Worm (Caenorhabditis elegans) whole organism, young adult: ENCODE results near the gene C06B3.6.
A peak's percentile ranks its signal among the peaks of the same experiment; 100 is the strongest.

ENCODE experiments used
- B0035.1 ChIP-seq: sonication (generic microtip); optimal IDR thresholded peaks from 2 replicates; lab custom pipeline; 2016; ENCODE audit warnings: missing genetic modification characterization, mild to moderate bottlenecking, missing compliant biosample characterization, missing genotype, missing genetic modification reagents
- K12H6.12 ChIP-seq: fragments of 200-800 bp; sonication (Bioruptor generic); optimal IDR thresholded peaks from 2 replicates; lab custom pipeline; 2018; ENCODE audit warnings: mild to moderate bottlenecking, missing genetic modification characterization, missing compliant biosample characterization
- T07F8.4 ChIP-seq: sonication (generic microtip); optimal IDR thresholded peaks from 2 replicates; lab custom pipeline; 2016; ENCODE audit warnings: mild to moderate bottlenecking, missing genetic modification characterization, moderate library complexity, missing compliant biosample characterization
- T26A5.8 ChIP-seq: sonication (generic microtip); optimal IDR thresholded peaks from 2 replicates; lab custom pipeline; 2016; ENCODE audit warnings: missing genetic modification characterization, missing compliant biosample characterization
- Y53F4B.3 ChIP-seq: fragments of 200-800 bp; sonication (Bioruptor generic); IDR thresholded peaks from 2 replicates; pipeline ENCODE4 v1.3.6; 2022; ENCODE audit warnings: missing genetic modification reagents, missing genetic modification characterization, missing compliant biosample characterization
- Y53G8AR.9 ChIP-seq: fragments of 200-800 bp; sonication (Bioruptor generic); conservative IDR thresholded peaks from 2 replicates; pipeline ENCODE4 v1.3.6; 2022; ENCODE audit warnings: missing genetic modification reagents, missing genetic modification characterization, missing compliant biosample characterization
- Y79H2A.3 ChIP-seq: fragments of 200-800 bp; sonication (Bioruptor generic); conservative IDR thresholded peaks from 2 replicates; pipeline ENCODE4 v1.3.6; 2022; ENCODE audit warnings: missing genetic modification reagents, missing genetic modification characterization, missing compliant biosample characterization
- Y95B8A.8 ChIP-seq: fragments of 200-800 bp; sonication (Bioruptor generic); IDR thresholded peaks from 2 replicates; pipeline ENCODE4 v1.3.6; 2022; ENCODE audit warnings: missing genetic modification reagents, missing genetic modification characterization, missing compliant biosample characterization
- akir-1 ChIP-seq: fragments of 200-800 bp; sonication (Bioruptor generic); optimal IDR thresholded peaks from 2 replicates; lab custom pipeline; 2018; ENCODE audit warnings: mild to moderate bottlenecking, missing genetic modification characterization, moderate library complexity, missing compliant biosample characterization
- aptf-3 ChIP-seq: fragments of 200-800 bp; sonication (Bioruptor generic); IDR thresholded peaks from 2 replicates; pipeline ENCODE4 v1.3.6; 2022; ENCODE audit warnings: missing genetic modification characterization, missing compliant biosample characterization
- athp-1 ChIP-seq: sonication (generic microtip); optimal IDR thresholded peaks from 2 replicates; lab custom pipeline; 2017; ENCODE audit warnings: mild to moderate bottlenecking, missing genetic modification characterization, missing compliant biosample characterization
- attf-5 ChIP-seq: fragments of 200-800 bp; sonication (Bioruptor generic); optimal IDR thresholded peaks from 2 replicates; lab custom pipeline; 2018; ENCODE audit warnings: mild to moderate bottlenecking, missing genetic modification characterization, missing compliant biosample characterization
- attf-6 ChIP-seq: fragments of 200-800 bp; sonication (Bioruptor generic); IDR thresholded peaks from 2 replicates; pipeline ENCODE4 v1.3.6; 2022; ENCODE audit warnings: missing genetic modification reagents, missing genetic modification characterization, missing compliant biosample characterization
- ceh-27 ChIP-seq: fragments of 200-800 bp; sonication (Bioruptor generic); optimal IDR thresholded peaks from 2 replicates; lab custom pipeline; 2018; ENCODE audit warnings: mild to moderate bottlenecking, missing genetic modification characterization, moderate library complexity, missing compliant biosample characterization
- ceh-91 ChIP-seq: fragments of 200-800 bp; sonication (Bioruptor generic); IDR thresholded peaks from 2 replicates; pipeline ENCODE4 v1.3.6; 2022; ENCODE audit warnings: missing genetic modification reagents, missing genetic modification characterization, missing compliant biosample characterization
- dox-1 ChIP-seq: fragments of 200-800 bp; sonication (Bioruptor generic); IDR thresholded peaks from 2 replicates; pipeline ENCODE4 v1.3.6; 2022; ENCODE audit warnings: missing genetic modification reagents, missing genetic modification characterization, missing compliant biosample characterization
- efl-1 ChIP-seq: fragments of 150-350 bp; optimal IDR thresholded peaks from 2 replicates; lab custom pipeline; 2014; ENCODE audit warnings: missing biosample characterization, missing genetic modification reagents, missing genetic modification characterization
- egl-18 ChIP-seq: fragments of 200-800 bp; sonication (Bioruptor generic); IDR thresholded peaks from 2 replicates; pipeline ENCODE4 v1.3.6; 2022; ENCODE audit warnings: missing genetic modification reagents, missing genetic modification characterization, missing compliant biosample characterization
- hlh-12 ChIP-seq: sonication (generic microtip); optimal IDR thresholded peaks from 2 replicates; lab custom pipeline; 2016; ENCODE audit warnings: missing genetic modification characterization, missing compliant biosample characterization
- hlh-26 ChIP-seq: fragments of 200-800 bp; sonication (Bioruptor generic); conservative IDR thresholded peaks from 2 replicates; pipeline ENCODE4 v1.3.6; 2022; ENCODE audit warnings: missing genetic modification reagents, missing genetic modification characterization, missing compliant biosample characterization
- hmg-1.2 ChIP-seq: fragments of 200-800 bp; sonication (Bioruptor generic); IDR thresholded peaks from 2 replicates; pipeline ENCODE4 v1.3.6; 2022; ENCODE audit warnings: missing genetic modification reagents, missing genetic modification characterization, missing compliant biosample characterization
- lin-26 ChIP-seq: fragments of 200-800 bp; sonication (Bioruptor generic); IDR thresholded peaks from 2 replicates; pipeline ENCODE4 v1.3.6; 2022; ENCODE audit warnings: missing genetic modification reagents, missing genetic modification characterization, missing compliant biosample characterization
- lin-35 ChIP-seq, 3 experiments: fragments of 150-350 bp in 2 of 3; sonication (generic microtip) in 1 of 3; optimal IDR thresholded peaks; 2 replicates each; lab custom pipeline; 2014 to 2018; ENCODE audit warnings: missing biosample characterization in 3 of 3, missing genetic modification characterization in 3 of 3, missing genetic modification reagents in 3 of 3
- lir-1 ChIP-seq: fragments of 200-800 bp; sonication (Bioruptor generic); conservative IDR thresholded peaks from 2 replicates; pipeline ENCODE4 v1.3.6; 2022; ENCODE audit warnings: missing genetic modification reagents, missing genetic modification characterization, missing compliant biosample characterization
- lsl-1 ChIP-seq: fragments of 200-800 bp; sonication (Bioruptor generic); optimal IDR thresholded peaks from 2 replicates; lab custom pipeline; 2018; ENCODE audit warnings: mild to moderate bottlenecking, missing genetic modification characterization, moderate library complexity, missing compliant biosample characterization
- lsy-27 ChIP-seq: sonication (generic microtip); optimal IDR thresholded peaks from 2 replicates; lab custom pipeline; 2017; ENCODE audit warnings: missing genetic modification characterization, mild to moderate bottlenecking, missing compliant biosample characterization, antibody characterized with exemption, missing genotype, borderline replicate concordance; ENCODE audit not compliant: insufficient read depth
- madf-10 ChIP-seq: sonication (generic microtip); optimal IDR thresholded peaks from 2 replicates; lab custom pipeline; 2016; ENCODE audit warnings: mild to moderate bottlenecking, missing genetic modification characterization, missing compliant biosample characterization
- mel-28 ChIP-seq: sonication (generic microtip); optimal IDR thresholded peaks from 2 replicates; lab custom pipeline; 2016; ENCODE audit warnings: borderline replicate concordance, mild to moderate bottlenecking, missing genetic modification characterization, missing compliant biosample characterization
- mes-4 ChIP-seq: sonication (generic microtip); optimal IDR thresholded peaks from 2 replicates; lab custom pipeline; 2016; ENCODE audit warnings: missing genotype, missing genetic modification characterization, missing compliant biosample characterization
- mxl-1 ChIP-seq: sonication (generic microtip); optimal IDR thresholded peaks from 2 replicates; lab custom pipeline; 2016; ENCODE audit warnings: missing genetic modification characterization, missing compliant biosample characterization
- nfya-1 ChIP-seq: sonication (generic microtip); optimal IDR thresholded peaks from 2 replicates; lab custom pipeline; 2017; ENCODE audit warnings: antibody characterized with exemption, missing compliant biosample characterization, missing genetic modification characterization, borderline replicate concordance; ENCODE audit not compliant: insufficient read depth
- nhr-120 ChIP-seq: fragments of 200-800 bp; sonication (Bioruptor generic); IDR thresholded peaks from 2 replicates; pipeline ENCODE4 v1.3.6; 2022; ENCODE audit warnings: missing genetic modification characterization, missing compliant biosample characterization
- rcor-1 ChIP-seq: fragments of 200-800 bp; sonication (Bioruptor generic); IDR thresholded peaks from 2 replicates; pipeline ENCODE4 v1.3.6; 2022; ENCODE audit warnings: missing genetic modification reagents, missing genetic modification characterization, missing compliant biosample characterization
- rpc-1 ChIP-seq, 2 experiments: fragments of 150-350 bp in 1 of 2; sonication (generic microtip) in 1 of 2; optimal IDR thresholded peaks; 2 replicates each; lab custom pipeline; 2014 to 2018; ENCODE audit warnings: missing biosample characterization in 1 of 2, missing genetic modification characterization in 1 of 2, missing genetic modification reagents in 1 of 2, missing genotype in 1 of 2
- snpc-3.4 ChIP-seq: sonication (generic microtip); optimal IDR thresholded peaks from 2 replicates; lab custom pipeline; 2017; ENCODE audit warnings: missing genetic modification characterization, mild to moderate bottlenecking, missing compliant biosample characterization, antibody characterized with exemption, moderate library complexity, missing genotype, missing genetic modification reagents
- snpc-4 ChIP-seq, 5 experiments: fragments of 150-350 bp in 1 of 5; sonication (generic microtip) in 4 of 5; optimal IDR thresholded peaks; 2 replicates each; lab custom pipeline; 2014 to 2018; ENCODE audit warnings: missing genetic modification characterization in 5 of 5, missing biosample characterization in 3 of 5, antibody characterized with exemption in 2 of 5, mild to moderate bottlenecking in 2 of 5, missing compliant biosample characterization in 2 of 5, missing genotype in 2 of 5, moderate library complexity in 2 of 5, missing genetic modification reagents in 1 of 5
- sptf-2 ChIP-seq: fragments of 200-800 bp; sonication (Bioruptor generic); optimal IDR thresholded peaks from 2 replicates; lab custom pipeline; 2018; ENCODE audit warnings: mild to moderate bottlenecking, missing genetic modification characterization, missing compliant biosample characterization
- tbx-9 ChIP-seq: sonication (generic microtip); optimal IDR thresholded peaks from 2 replicates; lab custom pipeline; 2016; ENCODE audit warnings: borderline replicate concordance, missing genetic modification characterization, inconsistent platforms, missing compliant biosample characterization
- tlf-1 ChIP-seq: fragments of 200-800 bp; sonication (Bioruptor generic); optimal IDR thresholded peaks from 2 replicates; lab custom pipeline; 2018; ENCODE audit warnings: mild to moderate bottlenecking, missing genetic modification characterization, missing compliant biosample characterization
- ztf-18 ChIP-seq: sonication (generic microtip); optimal IDR thresholded peaks from 2 replicates; lab custom pipeline; 2016; ENCODE audit warnings: missing genotype, mild to moderate bottlenecking, missing genetic modification characterization, missing compliant biosample characterization
- ztf-26 ChIP-seq: sonication (generic microtip); optimal IDR thresholded peaks from 2 replicates; lab custom pipeline; 2017; ENCODE audit warnings: missing genetic modification characterization, missing compliant biosample characterization
- ztf-3 ChIP-seq: fragments of 200-800 bp; sonication (Bioruptor generic); optimal IDR thresholded peaks from 2 replicates; lab custom pipeline; 2018; ENCODE audit warnings: mild to moderate bottlenecking, missing genetic modification characterization, missing compliant biosample characterization

C06B3.6 gene

ce11 chrV:13918341-13918740 lies 9.6 kb upstream of the C06B3.6 start, which contains the start of gene str-250:
str-250 (plus strand) TSS chrV:13918641.
- TF ChIP-seq hlh-26 (GFP tag; lab: Robert Waterston, UW) (no peak), athp-1 (no peak), attf-6 (GFP tag; lab: Robert Waterston, UW) (no peak), efl-1 (no peak), madf-10 (tag; lab: Kevin White, UChicago) (no peak), mxl-1 (no peak), K12H6.12 (tag; lab: Kevin White, UChicago) (no peak), ztf-3 (no peak), sptf-2 (GFP tag; lab: Kevin White, UChicago) (no peak), lin-35 (GFP tag; optimal IDR thresholded peaks at IDR 0.05; lab: Kevin White, UChicago) (no peak)

ce11 chrV:13916196-13916595 lies 7.4 kb upstream of the C06B3.6 start, which contains the start of gene str-252:
str-252 (plus strand) TSS chrV:13916496.
- TF ChIP-seq aptf-3 (GFP tag; lab: Robert Waterston, UW) (no peak), hlh-12 (tag; lab: Kevin White, UChicago) (no peak), athp-1 (no peak), ceh-91 (GFP tag; lab: Robert Waterston, UW) (no peak), egl-18 (GFP tag; lab: Robert Waterston, UW) (no peak)
- TF ChIP-seq, all 124 proteins: peak for 0

DNA sequence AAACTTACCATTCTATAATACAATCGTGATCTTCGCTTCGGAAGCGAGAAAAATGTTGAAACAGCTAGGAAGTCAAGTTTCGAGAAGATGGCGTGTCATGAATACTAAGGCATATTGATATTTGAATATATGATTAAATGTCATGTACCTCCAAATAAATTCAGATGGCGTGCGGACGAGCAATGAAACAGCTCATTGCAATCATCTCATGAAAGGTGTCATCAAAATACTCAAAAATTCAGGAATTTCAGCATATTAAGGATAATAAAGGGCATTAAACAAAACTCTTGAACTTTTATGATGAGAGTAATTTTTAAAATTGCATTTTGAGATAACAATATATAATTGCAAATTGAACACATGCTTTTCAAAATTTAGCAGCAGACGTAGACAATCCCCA lies 6.6 kb upstream of the C06B3.6 start, which contains the start of gene gcy-32:
Gene gcy-32, minus strand, starts transcription at position 101 of the 400 bp plus-strand sequence.
- TF ChIP-seq lsl-1 (no peak), tbx-9 (tag; lab: Kevin White, UChicago) (no peak), K12H6.12 (tag; lab: Kevin White, UChicago) (no peak), rcor-1 (no peak), T07F8.4 (tag; lab: Kevin White, UChicago) (no peak), lsy-27 (tag; lab: Kevin White, UChicago) (no peak), mes-4 (no peak), Y53G8AR.9 (GFP tag; lab: Robert Waterston, UW) (no peak), mel-28 (tag; lab: Kevin White, UChicago) (no peak), attf-5 (GFP tag; lab: Kevin White, UChicago) (no peak), ceh-91 (GFP tag; lab: Robert Waterston, UW) (no peak), nhr-120 (GFP tag; lab: Robert Waterston, UW) (no peak), ztf-26 (tag; lab: Kevin White, UChicago) (no peak), T26A5.8 (tag; lab: Kevin White, UChicago) (no peak), hmg-1.2 (GFP tag; lab: Robert Waterston, UW) (no peak), ztf-18 (tag; lab: Kevin White, UChicago) (no peak)

- TF ChIP-seq K12H6.12 (tag; lab: Kevin White, UChicago) (peak; percentile 65), tlf-1 (peak; percentile 59), nfya-1 (no peak), ceh-27 (GFP tag; lab: Kevin White, UChicago) (peak; percentile 4), T07F8.4 (tag; lab: Kevin White, UChicago) (no peak), lin-26 (no peak), Y79H2A.3 (no peak), rpc-1 (optimal IDR thresholded peaks at IDR 0.05; lab: Kevin White, UChicago) (no peak), rpc-1 (tag; optimal IDR thresholded peaks at IDR 0.05; lab: Kevin White, UChicago) (no peak), mes-4 (no peak), snpc-4 (GFP tag; optimal IDR thresholded peaks at IDR 0.05; lab: Kevin White, UChicago) (no peak), snpc-4 (tag; optimal IDR thresholded peaks at IDR 0.05; lab: Kevin White, UChicago) (peak in 2 of 4 experiments; percentile 1 to 51), tbx-9 (tag; lab: Kevin White, UChicago) (no peak), dox-1 (GFP tag; lab: Robert Waterston, UW) (no peak), Y95B8A.8 (no peak), attf-5 (GFP tag; lab: Kevin White, UChicago) (peak; percentile 72), B0035.1 (tag; lab: Kevin White, UChicago) (no peak), snpc-3.4 (tag; lab: Kevin White, UChicago) (no peak), athp-1 (no peak), akir-1 (GFP tag; lab: Kevin White, UChicago) (no peak), lir-1 (peak; percentile 34; the same call in 1 of the 2 replicates), Y53F4B.3 (no peak)
These were observed 633 bp upstream of the C06B3.6 start, which contains the start of gene C06B3.7 for ce11 chrV:13909400-13909799. C06B3.7 (plus strand) TSS chrV:13909686.
